Fruit fly (Drosophila melanogaster): ENCODE measurements around the gene CG4957.

DNA sequence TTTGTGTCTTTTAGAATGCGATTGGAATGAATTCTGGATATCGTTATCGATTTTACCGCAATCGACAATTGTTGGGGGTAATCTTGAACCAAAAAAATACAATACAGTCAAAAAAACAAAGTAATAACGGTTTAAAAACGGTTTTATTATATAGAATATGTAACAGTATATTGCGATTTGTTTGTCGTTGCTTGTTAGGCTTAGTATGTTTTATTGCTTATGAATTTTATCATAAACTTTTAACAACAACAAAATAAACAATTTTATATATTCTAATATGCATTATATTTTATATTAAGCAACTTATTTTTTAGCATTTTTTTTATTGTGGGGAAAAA, 31.1 kb downstream of the CG4957 start, which contains the start of gene CYLD:
- no peak for TF ChIP-seq CG8478 (optimal IDR thresholded peaks at IDR 0.05)
- TF ChIP-seq CTCF (optimal IDR thresholded peaks at IDR 0.05): no peak
